Worm (Caenorhabditis elegans) whole organism, midembryonic: ENCODE results near the gene rhr-1.

ENCODE experiments used
- cog-1 ChIP-seq: sonication (generic microtip); optimal IDR thresholded peaks from 2 replicates; lab custom pipeline; 2016; ENCODE audit warnings: missing genetic modification characterization, missing compliant biosample characterization
- flt-1 ChIP-seq: fragments of 200-800 bp; sonication (Bioruptor generic); IDR thresholded peaks from 2 replicates; pipeline ENCODE4 v1.3.6; 2022; ENCODE audit warnings: missing genetic modification characterization, missing compliant biosample characterization
- klf-2 ChIP-seq: fragments of 200-800 bp; sonication (Bioruptor generic); conservative IDR thresholded peaks from 2 replicates; pipeline ENCODE4 v1.3.6; 2022; ENCODE audit warnings: missing genetic modification reagents, missing genetic modification characterization, missing compliant biosample characterization
- tab-1 ChIP-seq: fragments of 200-800 bp; sonication (Bioruptor generic); IDR thresholded peaks from 2 replicates; pipeline ENCODE4 v1.3.6; 2022; ENCODE audit warnings: missing genetic modification characterization, missing compliant biosample characterization
- ztf-23 ChIP-seq: fragments of 200-800 bp; sonication (Bioruptor generic); IDR thresholded peaks from 2 replicates; pipeline ENCODE4 v1.3.6; 2022; ENCODE audit warnings: missing genetic modification reagents, missing genetic modification characterization, missing compliant biosample characterization

DNA sequence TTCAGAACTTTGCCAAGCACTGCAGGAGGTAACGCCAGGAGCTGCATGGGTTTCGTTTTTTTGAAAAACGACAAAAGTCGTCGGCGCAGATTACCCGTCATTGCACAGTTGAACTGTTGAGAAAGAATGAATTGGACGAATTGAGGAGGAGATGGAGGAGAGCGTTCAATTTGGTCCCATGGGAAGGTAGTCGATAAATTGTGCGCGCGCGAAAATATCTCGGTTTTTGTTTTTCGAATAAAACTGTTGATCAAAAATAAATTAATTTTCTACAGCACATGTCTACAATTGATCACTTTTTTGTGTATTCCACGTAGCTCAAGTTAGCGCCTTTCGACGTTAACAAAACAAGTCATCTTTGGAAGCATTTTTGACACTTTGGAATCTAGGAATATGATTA lies 8.0 kb upstream of the rhr-1 start, which contains the start of gene F08F3.6:
- TF ChIP-seq flt-1 (GFP tag; lab: Robert Waterston, UW), result no peak
- no peak for TF ChIP-seq klf-2 (GFP tag; lab: Robert Waterston, UW)
- no peak for TF ChIP-seq cog-1
- TF ChIP-seq ztf-23, result no peak
- TF ChIP-seq tab-1, result no peak
